Fruit fly (Drosophila melanogaster) whole organism, prepupa: Measurements from ENCODE around the gene CG34125.

Experiments
- CG10669 ChIP-seq: fragments of 200-800 bp; sonication (Bioruptor generic); optimal IDR thresholded peaks from 3 replicates; lab custom pipeline; 2018; ENCODE audit warnings: missing biosample characterization, mild to moderate bottlenecking, missing genetic modification characterization, moderate library complexity
- CG11294 ChIP-seq: fragments of 200-800 bp; sonication (Bioruptor generic); IDR thresholded peaks from 2 replicates; pipeline ENCODE4 v1.3.6; 2022; ENCODE audit warnings: missing biosample characterization, missing genetic modification characterization
- CG11762 ChIP-seq: fragments of 200-800 bp; sonication (Bioruptor generic); optimal IDR thresholded peaks from 3 replicates; lab custom pipeline; 2016; ENCODE audit warnings: missing biosample characterization, missing genetic modification characterization; ENCODE audit not compliant: insufficient read depth
- OdsH ChIP-seq: fragments of 200-800 bp; sonication (Bioruptor generic); optimal IDR thresholded peaks from 3 replicates; lab custom pipeline; 2016; ENCODE audit warnings: missing biosample characterization, missing genetic modification characterization

- no peak for TF ChIP-seq CG11294 (GFP tag; lab: Robert Waterston, UW)
- peak; percentile 9 for TF ChIP-seq CG11762
- peak; percentile 62 for TF ChIP-seq OdsH
- peak; percentile 30 for TF ChIP-seq CG10669 (GFP tag; lab: Kevin White, UChicago)
Observed at dm6 chr2L:4915715-4916153, 49.7 kb upstream of the CG34125 start.
